Fruit fly (Drosophila melanogaster): ENCODE measurements around the gene lmgA.

lmgA gene

DNA sequence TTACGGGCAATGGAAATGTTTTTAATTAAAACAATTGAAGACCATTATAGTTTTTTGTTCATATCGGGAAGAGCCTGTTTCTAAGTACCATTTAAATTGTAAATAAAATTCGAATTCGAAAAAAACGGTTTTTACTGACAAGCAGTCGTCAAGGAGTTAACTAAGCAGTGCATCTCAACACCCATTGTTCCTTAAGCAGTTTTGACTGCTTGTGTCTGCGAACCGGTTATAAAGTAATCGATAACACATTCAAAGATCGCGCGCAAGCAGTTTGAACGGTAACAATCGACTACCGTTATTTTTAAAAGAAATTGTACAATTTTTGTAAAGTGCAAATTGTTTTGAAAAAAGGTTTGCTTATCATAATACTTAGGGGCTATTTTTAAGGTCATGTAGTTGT lies 50.4 kb downstream of the lmgA start (continued):
- no peak for TF ChIP-seq zfh2 (GFP tag; optimal IDR thresholded peaks at IDR 0.05)
- peak in 1 of 2 experiments; percentile 20 for TF ChIP-seq dpn (GFP tag; optimal IDR thresholded peaks at IDR 0.05)
- no peak for TF ChIP-seq CG12942 (GFP tag; optimal IDR thresholded peaks at IDR 0.05)
- no peak for TF ChIP-seq fd96Cb (tag; optimal IDR thresholded peaks at IDR 0.05)
- no peak for TF ChIP-seq CG6689 (GFP tag; IDR thresholded peaks at IDR 0.05)
- TF ChIP-seq jigr1 (GFP tag; IDR thresholded peaks at IDR 0.05), result no peak
- TF ChIP-seq maf-S (GFP tag; optimal IDR thresholded peaks at IDR 0.05), result peak; percentile 3
- TF ChIP-seq jumu (GFP tag; optimal IDR thresholded peaks at IDR 0.05), result no peak
- TF ChIP-seq bab2 (GFP tag; optimal IDR thresholded peaks at IDR 0.05), result no peak
- no peak for TF ChIP-seq odd (GFP tag; optimal IDR thresholded peaks at IDR 0.05)
- no peak for TF ChIP-seq peb (GFP tag; IDR thresholded peaks at IDR 0.05)
- TF ChIP-seq ranshi (GFP tag; IDR thresholded peaks at IDR 0.05), result no peak
- no peak for TF ChIP-seq tup (GFP tag; optimal IDR thresholded peaks at IDR 0.05)
- peak; percentile 72 for TF ChIP-seq Ets65A (GFP tag)
- no peak for TF ChIP-seq Sry-β (GFP tag; optimal IDR thresholded peaks at IDR 0.05)
- no peak for TF ChIP-seq wor (GFP tag; IDR thresholded peaks at IDR 0.05)
- TF ChIP-seq pan (optimal IDR thresholded peaks at IDR 0.05), result no peak
- TF ChIP-seq pan (GFP tag; optimal IDR thresholded peaks at IDR 0.05 in 1 of 2, IDR thresholded peaks at IDR 0.05 in 1 of 2), result no peak
- TF ChIP-seq CG8089 (GFP tag; optimal IDR thresholded peaks at IDR 0.05), result no peak
- TF ChIP-seq nmo (GFP tag; optimal IDR thresholded peaks at IDR 0.05), result peak; percentile 35
- TF ChIP-seq CG32772 (GFP tag; IDR thresholded peaks at IDR 0.05), result no peak
- TF ChIP-seq mam (GFP tag; optimal IDR thresholded peaks at IDR 0.05), result no peak
- no peak for TF ChIP-seq en (GFP tag; optimal IDR thresholded peaks at IDR 0.05)
- no peak for TF ChIP-seq fd3F (GFP tag; optimal IDR thresholded peaks at IDR 0.05)
- TF ChIP-seq CG10274 (GFP tag; optimal IDR thresholded peaks at IDR 0.05), result no peak
- TF ChIP-seq hkb (optimal IDR thresholded peaks at IDR 0.05), result peak; percentile 2
- no peak for TF ChIP-seq hkb (GFP tag; IDR thresholded peaks at IDR 0.05)
- TF ChIP-seq C15 (GFP tag; IDR thresholded peaks at IDR 0.05), result no peak
- TF ChIP-seq dmrt11E (tag; optimal IDR thresholded peaks at IDR 0.05), result no peak
- TF ChIP-seq unpg (GFP tag; optimal IDR thresholded peaks at IDR 0.05), result no peak
- TF ChIP-seq CG31441 (GFP tag; IDR thresholded peaks at IDR 0.05), result no peak
- TF ChIP-seq ftz-f1 (GFP tag; optimal IDR thresholded peaks at IDR 0.05), result no peak
- TF ChIP-seq lbe (GFP tag; optimal IDR thresholded peaks at IDR 0.05), result no peak
- no peak for TF ChIP-seq CG16863 (GFP tag; optimal IDR thresholded peaks at IDR 0.05)
- TF ChIP-seq gfzf (GFP tag; optimal IDR thresholded peaks at IDR 0.05), result peak; percentile 23
- TF ChIP-seq dan (GFP tag; IDR thresholded peaks at IDR 0.05), result no peak
- TF ChIP-seq zf30C (GFP tag; optimal IDR thresholded peaks at IDR 0.05), result no peak
- no peak for TF ChIP-seq Blimp-1 (GFP tag; optimal IDR thresholded peaks at IDR 0.05)
- no peak for TF ChIP-seq CG15073 (GFP tag; optimal IDR thresholded peaks at IDR 0.05)
- TF ChIP-seq CG31388 (GFP tag; optimal IDR thresholded peaks at IDR 0.05), result no peak
- no peak for TF ChIP-seq CG34224 (GFP tag; IDR thresholded peaks at IDR 0.05; ENCODE audit: partially characterized antibody)
- peak; percentile 5 for TF ChIP-seq CG13624 (GFP tag; optimal IDR thresholded peaks at IDR 0.05)
- TF ChIP-seq sd (tag; optimal IDR thresholded peaks at IDR 0.05), result no peak
- no peak for TF ChIP-seq oc (tag; optimal IDR thresholded peaks at IDR 0.05)
- no peak for TF ChIP-seq ken (GFP tag; IDR thresholded peaks at IDR 0.05)
- no peak for TF ChIP-seq HHEX (GFP tag; optimal IDR thresholded peaks at IDR 0.05)
- TF ChIP-seq Mad (GFP tag; optimal IDR thresholded peaks at IDR 0.05), result no peak
- no peak for TF ChIP-seq CG4617 (GFP tag; optimal IDR thresholded peaks at IDR 0.05; ENCODE audit: borderline replicate concordance)
- TF ChIP-seq CG32532 (GFP tag; IDR thresholded peaks at IDR 0.05), result no peak
- TF ChIP-seq MBD-R2 (GFP tag; IDR thresholded peaks at IDR 0.05), result no peak
- no peak for TF ChIP-seq ham (GFP tag; IDR thresholded peaks at IDR 0.05)
- peak; percentile 49; the same call in 1 of the 3 replicates for TF ChIP-seq HLH4C (GFP tag; IDR thresholded peaks at IDR 0.05; ENCODE audit: partially characterized antibody)
- TF ChIP-seq Dbx (GFP tag; IDR thresholded peaks at IDR 0.05), result no peak
